Worm (Caenorhabditis elegans): ENCODE measurements around the gene mtrf-1L.
A peak's percentile ranks its signal among the peaks of the same experiment; 100 is the strongest.

Gene mtrf-1L

ce11 chrIV:5186480-5187205 lies at the start of gene mtrf-1L, which contains the start of gene W03F8.6:
TSS of gene mtrf-1L (plus strand) at chrIV:5187155.
TSS of gene W03F8.6 (minus strand) at chrIV:5186580.
- TF ChIP-seq nhr-2 (tag; optimal IDR thresholded peaks at IDR 0.05) = no peak
- TF ChIP-seq ces-1 (GFP tag; optimal IDR thresholded peaks at IDR 0.05) = no peak
- TF ChIP-seq ztf-11 (tag; optimal IDR thresholded peaks at IDR 0.05) = no peak
- TF ChIP-seq ceh-43 (GFP tag; optimal IDR thresholded peaks at IDR 0.05) = no peak
- TF ChIP-seq lsy-2 (tag; optimal IDR thresholded peaks at IDR 0.05) = no peak
- TF ChIP-seq mep-1 (tag; optimal IDR thresholded peaks at IDR 0.05) = no peak
- no peak for TF ChIP-seq nhr-12 (tag; optimal IDR thresholded peaks at IDR 0.05)
- TF ChIP-seq snpc-4 (tag; optimal IDR thresholded peaks at IDR 0.05) = no peak
- TF ChIP-seq sem-2 (GFP tag; optimal IDR thresholded peaks at IDR 0.05) = no peak
- no peak for TF ChIP-seq hlh-1 (tag; optimal IDR thresholded peaks at IDR 0.05)
- no peak for TF ChIP-seq lin-32 (GFP tag; optimal IDR thresholded peaks at IDR 0.05)
- no peak for TF ChIP-seq ham-2 (GFP tag; optimal IDR thresholded peaks at IDR 0.05)

DNA sequence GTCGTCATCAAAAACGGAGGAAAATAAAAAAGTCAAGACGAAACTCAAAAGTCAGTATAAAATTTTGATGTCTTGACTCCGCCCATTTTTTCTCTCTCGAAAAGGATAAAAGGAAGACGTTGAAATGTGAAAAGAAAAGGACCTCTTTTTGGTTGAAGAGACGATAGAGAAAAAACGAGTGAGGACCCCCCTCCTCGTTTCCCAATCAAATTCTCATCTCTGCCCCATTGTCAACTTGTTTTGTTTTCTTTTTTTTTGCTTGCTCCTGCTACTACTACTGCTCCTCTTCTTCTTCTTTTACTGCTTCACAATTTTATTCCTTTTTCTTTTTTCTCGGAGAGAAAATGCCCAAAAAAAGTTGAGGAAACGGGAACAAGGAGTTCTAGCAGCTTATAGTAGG lies 49.1 kb upstream of the mtrf-1L start:
- TF ChIP-seq mab-5 (tag; optimal IDR thresholded peaks at IDR 0.05) (no peak), ces-1 (GFP tag; optimal IDR thresholded peaks at IDR 0.05) (peak; percentile 88), elt-3 (tag; optimal IDR thresholded peaks at IDR 0.05) (no peak), nhr-2 (tag; optimal IDR thresholded peaks at IDR 0.05) (no peak), zip-8 (tag; optimal IDR thresholded peaks at IDR 0.05) (no peak), sptf-1 (tag; optimal IDR thresholded peaks at IDR 0.05) (no peak)

- TF ChIP-seq elt-3 (tag; optimal IDR thresholded peaks at IDR 0.05) (no peak), ces-1 (GFP tag; optimal IDR thresholded peaks at IDR 0.05) (peak; percentile 44)
Observed at ce11 chrIV:5139189-5139588, 47.8 kb upstream of the mtrf-1L start.

DNA sequence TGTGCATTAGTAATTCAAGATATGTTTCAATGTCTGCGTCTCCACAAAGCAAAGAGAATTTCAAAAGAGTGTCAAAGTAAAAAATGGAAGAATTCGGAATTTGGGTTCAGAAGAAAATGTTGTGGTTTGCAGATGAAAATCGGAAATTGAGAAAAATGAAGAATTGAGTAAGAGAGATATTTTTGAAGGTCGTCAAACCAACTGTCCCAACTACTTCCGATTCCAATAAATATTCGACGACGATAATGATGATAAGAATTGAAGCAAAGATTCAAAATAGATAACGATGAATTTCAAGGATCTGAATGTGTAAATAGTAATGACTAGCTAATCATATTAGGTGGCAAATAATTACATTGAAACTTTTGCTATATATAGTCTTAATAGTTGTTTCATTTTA lies 47.0 kb upstream of the mtrf-1L start:
- TF ChIP-seq hlh-1 (tag; optimal IDR thresholded peaks at IDR 0.05) (no peak), nhr-76 (tag; optimal IDR thresholded peaks at IDR 0.05) (no peak), ham-2 (GFP tag; optimal IDR thresholded peaks at IDR 0.05) (no peak), lin-32 (GFP tag; optimal IDR thresholded peaks at IDR 0.05) (no peak), cnd-1 (tag; optimal IDR thresholded peaks at IDR 0.05) (no peak), drap-1 (GFP tag; optimal IDR thresholded peaks at IDR 0.05) (no peak), ceh-83 (GFP tag; optimal IDR thresholded peaks at IDR 0.05) (no peak), ces-1 (GFP tag; optimal IDR thresholded peaks at IDR 0.05) (no peak), snpc-4 (tag; optimal IDR thresholded peaks at IDR 0.05) (no peak), mep-1 (tag; optimal IDR thresholded peaks at IDR 0.05) (no peak), ztf-11 (tag; optimal IDR thresholded peaks at IDR 0.05) (no peak)

- TF ChIP-seq M03D4.4 (tag; optimal IDR thresholded peaks at IDR 0.05) = no peak
- no peak for TF ChIP-seq unc-39 (tag; optimal IDR thresholded peaks at IDR 0.05)
- no peak for TF ChIP-seq bed-3 (GFP tag; optimal IDR thresholded peaks at IDR 0.05)
- TF ChIP-seq nhr-237 (tag; optimal IDR thresholded peaks at IDR 0.05) = no peak
- no peak for TF ChIP-seq unc-120 (tag; optimal IDR thresholded peaks at IDR 0.05; ENCODE audit: poor library complexity, severe bottlenecking)
- TF ChIP-seq nhr-28 (tag; optimal IDR thresholded peaks at IDR 0.05) = no peak
- no peak for TF ChIP-seq mab-5 (tag; optimal IDR thresholded peaks at IDR 0.05)
- no peak for TF ChIP-seq pha-4 (tag; optimal IDR thresholded peaks at IDR 0.05)
- no peak for TF ChIP-seq ceh-83 (GFP tag; optimal IDR thresholded peaks at IDR 0.05)
- TF ChIP-seq sem-2 (GFP tag; optimal IDR thresholded peaks at IDR 0.05) = no peak
- TF ChIP-seq ceh-39 (tag; optimal IDR thresholded peaks at IDR 0.05) = no peak
Observed at ce11 chrIV:5149793-5150192, 37.2 kb upstream of the mtrf-1L start, which contains the start of gene C24D10.5. TSS of gene C24D10.5 (plus strand) at chrIV:5150093.

DNA sequence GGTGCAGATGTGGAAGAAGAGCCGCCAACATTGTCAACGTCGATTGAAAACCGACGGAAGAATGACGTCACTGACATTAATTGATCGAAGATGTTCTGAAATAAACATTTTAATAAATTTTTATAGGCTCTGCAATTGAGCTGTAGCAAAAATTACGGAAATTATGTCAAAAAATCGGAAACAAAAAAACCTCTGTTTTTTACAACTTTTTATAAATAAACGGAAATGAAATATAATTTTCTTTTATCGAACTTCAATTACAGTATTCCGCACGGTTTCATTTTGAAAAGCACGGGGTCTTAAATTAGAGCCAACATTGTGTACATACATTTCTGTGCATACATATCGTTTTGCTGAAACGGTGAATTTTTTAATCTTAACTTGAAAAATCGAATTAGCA lies 34.6 kb upstream of the mtrf-1L start, which contains the start of gene soc-2:
soc-2 (minus strand) TSS at position 101 of the 400 bp plus-strand sequence.
- TF ChIP-seq tbx-8 (GFP tag; optimal IDR thresholded peaks at IDR 0.05) (no peak), flh-1 (GFP tag; optimal IDR thresholded peaks at IDR 0.05) (no peak)
